Fruit fly (Drosophila melanogaster): ENCODE data around the gene Pi3K92E.

Gene Pi3K92E

DNA sequence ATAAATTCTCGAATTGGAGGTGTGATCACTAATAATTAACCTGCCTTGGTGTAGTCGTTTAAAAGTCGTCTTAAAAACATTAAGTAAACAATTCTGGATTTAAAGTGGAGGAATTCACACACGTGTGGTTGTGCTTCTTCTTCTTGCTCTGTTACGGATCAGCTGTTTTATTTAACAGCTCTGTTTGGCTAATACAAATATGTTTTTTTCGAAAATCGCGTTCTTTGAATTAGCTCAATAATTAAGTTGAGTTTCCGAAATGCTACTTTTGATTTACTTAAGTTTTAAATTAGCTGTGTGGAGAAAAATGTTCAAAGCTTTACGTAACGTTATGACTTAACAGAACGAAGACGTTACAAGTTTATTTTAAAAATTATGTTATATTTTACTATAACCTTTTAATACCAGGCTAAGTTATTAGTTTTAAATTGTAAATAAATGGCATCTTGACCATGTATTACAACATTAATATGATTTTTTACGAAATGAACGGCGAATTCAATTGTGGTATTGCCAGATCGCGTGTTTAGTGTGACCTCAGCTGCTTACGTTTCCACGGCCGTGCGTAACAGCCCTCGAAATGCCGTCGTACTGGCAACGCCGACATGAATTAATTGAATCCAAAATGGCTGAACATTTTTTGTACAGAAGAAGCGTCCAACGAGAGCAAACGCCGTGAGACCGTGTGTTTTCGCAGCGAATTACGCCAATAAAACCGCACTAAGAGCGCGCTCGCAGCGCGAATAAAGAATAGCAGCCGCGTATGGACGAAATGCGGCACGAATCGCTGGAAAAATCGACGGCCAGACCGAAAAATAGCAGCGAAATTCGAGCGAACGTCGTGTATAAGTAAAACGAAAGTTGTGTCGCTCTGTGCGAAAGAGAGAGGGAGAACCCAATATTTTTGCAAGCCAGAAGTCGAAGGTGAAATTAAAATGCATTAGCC, 41.7 kb downstream of the Pi3K92E start, which contains the start of the genes Pus1 and bon (continued):
- TF ChIP-seq pfk (GFP tag; optimal IDR thresholded peaks at IDR 0.05) (no peak), CG4404 (GFP tag; IDR thresholded peaks at IDR 0.05) (no peak), CG32767 (GFP tag; IDR thresholded peaks at IDR 0.05) (no peak), ewg (GFP tag; optimal IDR thresholded peaks at IDR 0.05) (no peak), pb (GFP tag; optimal IDR thresholded peaks at IDR 0.05) (no peak), dm (GFP tag; optimal IDR thresholded peaks at IDR 0.05) (peak; percentile 53), CG2120 (GFP tag; optimal IDR thresholded peaks at IDR 0.05) (peak; percentile 50), zfh2 (GFP tag; optimal IDR thresholded peaks at IDR 0.05) (peak; percentile 17), CG4707 (GFP tag; optimal IDR thresholded peaks at IDR 0.05) (no peak), CG9609 (GFP tag; optimal IDR thresholded peaks at IDR 0.05) (no peak), scrt (GFP tag; optimal IDR thresholded peaks at IDR 0.05) (no peak), Eip74EF (GFP tag; optimal IDR thresholded peaks at IDR 0.05) (no peak), CG6254 (GFP tag; optimal IDR thresholded peaks at IDR 0.05) (no peak), ab (GFP tag; optimal IDR thresholded peaks at IDR 0.05) (no peak), gsb (GFP tag; IDR thresholded peaks at IDR 0.05) (no peak), E2f1 (GFP tag; IDR thresholded peaks at IDR 0.05) (no peak), cg (GFP tag; optimal IDR thresholded peaks at IDR 0.05) (peak; percentile 86), Awh (GFP tag; IDR thresholded peaks at IDR 0.05) (no peak), CG13123 (GFP tag; optimal IDR thresholded peaks at IDR 0.05) (no peak), lmd (GFP tag; IDR thresholded peaks at IDR 0.05) (no peak), pan (optimal IDR thresholded peaks at IDR 0.05) (no peak), pan (GFP tag; optimal IDR thresholded peaks at IDR 0.05 in 1 of 2, IDR thresholded peaks at IDR 0.05 in 1 of 2) (peak in 1 of 2 experiments; percentile 5), mirr (GFP tag; optimal IDR thresholded peaks at IDR 0.05) (no peak), jigr1 (GFP tag; IDR thresholded peaks at IDR 0.05) (no peak), CG8359 (GFP tag; optimal IDR thresholded peaks at IDR 0.05; ENCODE audit: borderline replicate concordance) (no peak), HmgZ (tag; optimal IDR thresholded peaks at IDR 0.05) (peak; percentile 29), CG3847 (GFP tag; IDR thresholded peaks at IDR 0.05) (peak; percentile 64), lilli (GFP tag; optimal IDR thresholded peaks at IDR 0.05) (peak; percentile 60), CG17568 (GFP tag; optimal IDR thresholded peaks at IDR 0.05) (no peak), nom (GFP tag; optimal IDR thresholded peaks at IDR 0.05) (no peak), Ptx1 (GFP tag; IDR thresholded peaks at IDR 0.05) (no peak), Rx (GFP tag; IDR thresholded peaks at IDR 0.05) (no peak), Abd-B (GFP tag; optimal IDR thresholded peaks at IDR 0.05) (no peak), gfzf (GFP tag; optimal IDR thresholded peaks at IDR 0.05) (peak; percentile 60), CG1647 (GFP tag; optimal IDR thresholded peaks at IDR 0.05) (no peak), dan (GFP tag; IDR thresholded peaks at IDR 0.05) (no peak), rib (GFP tag; IDR thresholded peaks at IDR 0.05) (peak; percentile 48; the same call in 1 of the 2 replicates), CG6765 (GFP tag; optimal IDR thresholded peaks at IDR 0.05) (no peak), zen2 (GFP tag; IDR thresholded peaks at IDR 0.05; ENCODE audit: partially characterized antibody) (no peak), D19B (GFP tag; optimal IDR thresholded peaks at IDR 0.05) (no peak), sob (GFP tag; IDR thresholded peaks at IDR 0.05) (peak; percentile 22; the same call in 1 of the 2 replicates), slou (GFP tag; optimal IDR thresholded peaks at IDR 0.05) (no peak), CG9797 (GFP tag; optimal IDR thresholded peaks at IDR 0.05) (peak; percentile 89), CG31441 (GFP tag; IDR thresholded peaks at IDR 0.05) (0 out of 2 replicates have a peak, but pooled peaks have one; percentile 21), abd-A (tag; optimal IDR thresholded peaks at IDR 0.05) (no peak), TFAM (GFP tag; optimal IDR thresholded peaks at IDR 0.05) (no peak), Fer3 (tag; optimal IDR thresholded peaks at IDR 0.05) (no peak), CG18764 (GFP tag; optimal IDR thresholded peaks at IDR 0.05) (peak; percentile 97), H15 (GFP tag; IDR thresholded peaks at IDR 0.05) (no peak)

Data from whole organism, embryonic.